Fruit fly (Drosophila melanogaster) whole organism, embryonic: Measurements from ENCODE around the gene Mms19.

ENCODE experiments used
- Asciz ChIP-seq: fragments of 200-800 bp; sonication (Bioruptor generic); optimal IDR thresholded peaks from 2 replicates; lab custom pipeline; 2017; ENCODE audit warnings: missing biosample characterization, mild to moderate bottlenecking, missing genetic modification characterization, missing genetic modification reagents
- Atf-2 ChIP-seq: fragments of 200-800 bp; sonication (Bioruptor generic); optimal IDR thresholded peaks from 2 replicates; lab custom pipeline; 2016; ENCODE audit warnings: missing biosample characterization, missing genetic modification characterization
- C15 ChIP-seq: fragments of 200-800 bp; sonication (Bioruptor generic); IDR thresholded peaks from 3 replicates; pipeline ENCODE4 v1.3.6; 2022; ENCODE audit warnings: missing biosample characterization, missing genetic modification characterization
- CG10321 ChIP-seq: fragments of 200-800 bp; sonication (Bioruptor generic); IDR thresholded peaks from 2 replicates; pipeline ENCODE4 v1.3.6; 2022; ENCODE audit warnings: missing biosample characterization, missing genetic modification characterization
- CG10543 ChIP-seq: fragments of 200-800 bp; sonication (Bioruptor generic); optimal IDR thresholded peaks from 3 replicates; lab custom pipeline; 2017; ENCODE audit warnings: missing biosample characterization, mild to moderate bottlenecking, missing genetic modification characterization, moderate library complexity
- CG12155 ChIP-seq: fragments of 200-800 bp; sonication (Bioruptor generic); optimal IDR thresholded peaks from 3 replicates; lab custom pipeline; 2016; ENCODE audit warnings: missing biosample characterization, missing genetic modification characterization
- CG13123 ChIP-seq: fragments of 200-800 bp; sonication (Bioruptor generic); optimal IDR thresholded peaks from 2 replicates; lab custom pipeline; 2016; ENCODE audit warnings: missing biosample characterization, missing genetic modification characterization
- CG14860 ChIP-seq: fragments of 200-800 bp; sonication (Bioruptor generic); IDR thresholded peaks from 3 replicates; pipeline ENCODE4 v1.3.6; 2022; ENCODE audit warnings: missing biosample characterization, missing genetic modification characterization; ENCODE audit not compliant: partially characterized antibody
- CG15073 ChIP-seq: fragments of 200-800 bp; sonication (Bioruptor generic); optimal IDR thresholded peaks from 2 replicates; lab custom pipeline; 2016; ENCODE audit warnings: missing biosample characterization, missing genetic modification characterization
- CG16813 ChIP-seq: fragments of 200-800 bp; sonication (Bioruptor generic); IDR thresholded peaks from 3 replicates; pipeline ENCODE4 v1.3.6; 2022; ENCODE audit warnings: missing biosample characterization, missing genetic modification characterization; ENCODE audit not compliant: partially characterized antibody
- CG16815 ChIP-seq: fragments of 200-800 bp; sonication (Bioruptor generic); optimal IDR thresholded peaks from 3 replicates; lab custom pipeline; 2017; ENCODE audit warnings: missing biosample characterization, mild to moderate bottlenecking, missing genetic modification characterization
- CG17359 ChIP-seq: fragments of 200-800 bp; sonication (Bioruptor generic); optimal IDR thresholded peaks from 3 replicates; lab custom pipeline; 2018; ENCODE audit warnings: missing biosample characterization, mild to moderate bottlenecking, missing genetic modification characterization, moderate library complexity
- CG18619 ChIP-seq: fragments of 200-800 bp; sonication (Bioruptor generic); optimal IDR thresholded peaks from 3 replicates; lab custom pipeline; 2017; ENCODE audit warnings: missing biosample characterization, mild to moderate bottlenecking, missing genetic modification characterization
- CG31224 ChIP-seq: fragments of 200-800 bp; sonication (Bioruptor generic); IDR thresholded peaks from 2 replicates; pipeline ENCODE4 v1.3.6; 2022; ENCODE audit warnings: missing biosample characterization, missing genetic modification characterization
- CG31365 ChIP-seq: fragments of 200-800 bp; sonication (Bioruptor generic); optimal IDR thresholded peaks from 2 replicates; lab custom pipeline; 2018; ENCODE audit warnings: missing biosample characterization, mild to moderate bottlenecking, missing genetic modification characterization
- CG31388 ChIP-seq: fragments of 200-800 bp; sonication (Bioruptor generic); optimal IDR thresholded peaks from 2 replicates; lab custom pipeline; 2016; ENCODE audit warnings: missing biosample characterization, missing genetic modification characterization
- CG32532 ChIP-seq: fragments of 200-800 bp; sonication (Bioruptor generic); IDR thresholded peaks from 2 replicates; pipeline ENCODE4 v1.3.6; 2022; ENCODE audit warnings: missing biosample characterization, missing genetic modification characterization
- CG34422 ChIP-seq: fragments of 200-800 bp; sonication (Bioruptor generic); IDR thresholded peaks from 3 replicates; pipeline ENCODE4 v1.3.6; 2022; ENCODE audit warnings: missing biosample characterization, missing genetic modification characterization
- CG3995 ChIP-seq: fragments of 200-800 bp; sonication (Bioruptor generic); optimal IDR thresholded peaks from 3 replicates; lab custom pipeline; 2016; ENCODE audit warnings: missing biosample characterization, missing genetic modification characterization
- CG8359 ChIP-seq: fragments of 200-800 bp; sonication (Bioruptor generic); optimal IDR thresholded peaks from 2 replicates; lab custom pipeline; 2017; ENCODE audit warnings: missing biosample characterization, mild to moderate bottlenecking, missing genetic modification characterization, borderline replicate concordance
- CG9797 ChIP-seq: fragments of 200-800 bp; sonication (Bioruptor generic); optimal IDR thresholded peaks from 3 replicates; lab custom pipeline; 2018; ENCODE audit warnings: missing biosample characterization, mild to moderate bottlenecking, missing genetic modification characterization
- CoRest ChIP-seq: fragments of 200-800 bp; sonication (Bioruptor generic); optimal IDR thresholded peaks from 3 replicates; lab custom pipeline; 2018; ENCODE audit warnings: missing biosample characterization, mild to moderate bottlenecking, missing genetic modification characterization, moderate library complexity
- Doc2 ChIP-seq: fragments of 200-800 bp; sonication (Bioruptor generic); IDR thresholded peaks from 2 replicates; pipeline ENCODE4 v1.3.6; 2022; ENCODE audit warnings: missing biosample characterization, missing genetic modification characterization
- Fer3 ChIP-seq: fragments of 200-800 bp; sonication (Bioruptor generic); optimal IDR thresholded peaks from 2 replicates; lab custom pipeline; 2018; ENCODE audit warnings: missing biosample characterization, mild to moderate bottlenecking, missing genetic modification characterization, moderate library complexity
- HHEX ChIP-seq: fragments of 200-800 bp; sonication (Bioruptor generic); optimal IDR thresholded peaks from 3 replicates; lab custom pipeline; 2017; ENCODE audit warnings: missing biosample characterization, mild to moderate bottlenecking, missing genetic modification characterization, missing genetic modification reagents
- Hr3 ChIP-seq: fragments of 200-800 bp; sonication (Bioruptor generic); optimal IDR thresholded peaks from 3 replicates; lab custom pipeline; 2016; ENCODE audit warnings: missing biosample characterization, missing genetic modification characterization
- Hr39 ChIP-seq: fragments of >200 bp; optimal IDR thresholded peaks from 2 replicates; lab custom pipeline; 2017
- Mes4 ChIP-seq: fragments of 200-800 bp; sonication (Bioruptor generic); optimal IDR thresholded peaks from 2 replicates; lab custom pipeline; 2016; ENCODE audit warnings: missing biosample characterization, missing genetic modification characterization
- Sox100B ChIP-seq: fragments of 200-800 bp; sonication (Bioruptor generic); optimal IDR thresholded peaks from 3 replicates; lab custom pipeline; 2018; ENCODE audit warnings: missing biosample characterization, mild to moderate bottlenecking, missing genetic modification characterization
- Tbp ChIP-seq: fragments of >200 bp; optimal IDR thresholded peaks from 2 replicates; lab custom pipeline; 2018; ENCODE audit warnings: missing biosample characterization, missing genetic modification characterization
- bbx ChIP-seq: fragments of 200-800 bp; sonication (Bioruptor generic); IDR thresholded peaks from 2 replicates; pipeline ENCODE4 v1.3.6; 2022; ENCODE audit warnings: missing biosample characterization, missing genetic modification characterization; ENCODE audit not compliant: partially characterized antibody
- bowl ChIP-seq: fragments of 200-800 bp; sonication (Bioruptor generic); IDR thresholded peaks from 2 replicates; pipeline ENCODE4 v1.3.6; 2022; ENCODE audit warnings: missing biosample characterization, missing genetic modification characterization
- br ChIP-seq: fragments of >200 bp; optimal IDR thresholded peaks from 2 replicates; lab custom pipeline; 2017
- bsh ChIP-seq, 2 experiments: fragments of 200-800 bp; sonication (Bioruptor generic); optimal IDR thresholded peaks; 2 replicates each; lab custom pipeline; 2017 to 2018; ENCODE audit warnings: mild to moderate bottlenecking in 2 of 2, missing biosample characterization in 2 of 2, missing genetic modification characterization in 2 of 2, moderate library complexity in 1 of 2
- gcm ChIP-seq: fragments of 200-800 bp; sonication (Bioruptor generic); optimal IDR thresholded peaks from 2 replicates; lab custom pipeline; 2019; ENCODE audit warnings: missing biosample characterization, mild to moderate bottlenecking, missing genetic modification characterization, moderate library complexity
- ham ChIP-seq: fragments of 200-800 bp; sonication (Bioruptor generic); IDR thresholded peaks from 2 replicates; pipeline ENCODE4 v1.3.6; 2022; ENCODE audit warnings: missing biosample characterization, missing genetic modification characterization
- her ChIP-seq: fragments of 200-800 bp; sonication (Bioruptor generic); optimal IDR thresholded peaks from 2 replicates; lab custom pipeline; 2016; ENCODE audit warnings: missing biosample characterization, missing genetic modification characterization
- kah ChIP-seq: fragments of 200-800 bp; sonication (Bioruptor generic); optimal IDR thresholded peaks from 2 replicates; lab custom pipeline; 2018; ENCODE audit warnings: missing biosample characterization, mild to moderate bottlenecking, missing genetic modification characterization
- lab ChIP-seq: fragments of 200-800 bp; sonication (Bioruptor generic); optimal IDR thresholded peaks from 3 replicates; lab custom pipeline; 2017; ENCODE audit warnings: missing biosample characterization, missing genetic modification characterization, mild to moderate bottlenecking, moderate library complexity, missing genetic modification reagents
- lmd ChIP-seq: fragments of 200-800 bp; sonication (Bioruptor generic); IDR thresholded peaks from 2 replicates; pipeline ENCODE4 v1.3.6; 2022; ENCODE audit warnings: missing biosample characterization, missing genetic modification characterization
- mirr ChIP-seq: fragments of 200-800 bp; sonication (Bioruptor generic); optimal IDR thresholded peaks from 3 replicates; lab custom pipeline; 2018; ENCODE audit warnings: missing biosample characterization, mild to moderate bottlenecking, missing genetic modification characterization
- oc ChIP-seq: fragments of 200-800 bp; sonication (Bioruptor generic); optimal IDR thresholded peaks from 2 replicates; lab custom pipeline; 2018; ENCODE audit warnings: missing biosample characterization, mild to moderate bottlenecking, missing genetic modification characterization, moderate library complexity
- peb ChIP-seq: fragments of 200-800 bp; sonication (Bioruptor generic); IDR thresholded peaks from 2 replicates; pipeline ENCODE4 v1.3.6; 2022; ENCODE audit warnings: missing biosample characterization, missing genetic modification characterization
- prd ChIP-seq, 3 experiments: fragments of >200 bp in 2 of 3; fragments of 200-800 bp in 1 of 3; sonication (Bioruptor generic) in 1 of 3; optimal IDR thresholded peaks in 2 of 3; IDR thresholded peaks in 1 of 3; 2 replicates in 2 of 3; 3 replicates in 1 of 3; pipeline versions ENCODE4 v1.3.6 to Lab custom; 2017 to 2022; ENCODE audit warnings: missing biosample characterization in 1 of 3, missing genetic modification characterization in 1 of 3
- shn ChIP-seq: fragments of 200-800 bp; sonication (Bioruptor generic); optimal IDR thresholded peaks from 3 replicates; lab custom pipeline; 2016; ENCODE audit warnings: missing biosample characterization, missing genetic modification characterization
- so ChIP-seq: fragments of 200-800 bp; sonication (Bioruptor generic); IDR thresholded peaks from 3 replicates; pipeline ENCODE4 v1.3.6; 2022; ENCODE audit warnings: missing biosample characterization, missing genetic modification characterization
- twi ChIP-seq: fragments of 200-800 bp; optimal IDR thresholded peaks from 2 replicates; lab custom pipeline; 2019; ENCODE audit warnings: missing biosample characterization, mild to moderate bottlenecking, missing genetic modification characterization, moderate library complexity
- zfh1 ChIP-seq: fragments of 200-800 bp; sonication (Bioruptor generic); IDR thresholded peaks from 3 replicates; pipeline ENCODE4 v1.3.6; 2022; ENCODE audit warnings: missing biosample characterization, missing genetic modification characterization
- zfh2 ChIP-seq: fragments of 200-800 bp; sonication (Bioruptor generic); optimal IDR thresholded peaks from 2 replicates; lab custom pipeline; 2016; ENCODE audit warnings: missing biosample characterization, missing genetic modification characterization

Mms19 gene

dm6 chr3R:5211901-5212758 is 20.2 kb upstream of the Mms19 start (continued):
- TF ChIP-seq CG12155, result peak; percentile 59
- peak; percentile 90 for TF ChIP-seq CG16815
- peak; percentile 10 for TF ChIP-seq lab (GFP tag; lab: Kevin White, UChicago)
- peak; percentile 11 for TF ChIP-seq oc (tag; lab: Kevin White, UChicago)
- 0 out of 3 replicates have a peak, but pooled peaks have one; percentile 45 for TF ChIP-seq so (GFP tag; lab: Robert Waterston, UW)
- TF ChIP-seq CG31365 (tag; lab: Kevin White, UChicago), result no peak
- peak; percentile 51; the same call in 1 of the 2 replicates for TF ChIP-seq peb (GFP tag; lab: Robert Waterston, UW)
- no peak for TF ChIP-seq Doc2
- no peak for TF ChIP-seq CG3995 (GFP tag; lab: Kevin White, UChicago)
- 0 out of 3 replicates have a peak, but pooled peaks have one; percentile 6 for TF ChIP-seq C15 (GFP tag; lab: Robert Waterston, UW)
- TF ChIP-seq bsh (GFP tag; optimal IDR thresholded peaks at IDR 0.05; lab: Kevin White, UChicago), result peak in 1 of 2 experiments; percentile 79
- TF ChIP-seq Atf-2, result peak; percentile 85
- TF ChIP-seq zfh1 (GFP tag; lab: Robert Waterston, UW), result peak; percentile 92
- no peak for TF ChIP-seq CG31224
- TF ChIP-seq CG32532 (GFP tag; lab: Robert Waterston, UW), result no peak
- TF ChIP-seq CG14860 (GFP tag; lab: Robert Waterston, UW), result no peak
- no peak for TF ChIP-seq Tbp (GFP tag; lab: Kevin White, UChicago)
- peak; percentile 74 for TF ChIP-seq CG8359 (GFP tag; lab: Kevin White, UChicago)
- no peak for TF ChIP-seq CG10321 (GFP tag; lab: Robert Waterston, UW)
- no peak for TF ChIP-seq Hr39 (lab: Kevin White, UChicago)
- TF ChIP-seq Mes4 (GFP tag; lab: Kevin White, UChicago), result peak; percentile 72
- peak; percentile 26 for TF ChIP-seq CG31388 (GFP tag; lab: Kevin White, UChicago)
- TF ChIP-seq bbx (GFP tag; lab: Robert Waterston, UW), result no peak
- no peak for TF ChIP-seq br (lab: Kevin White, UChicago)
- TF ChIP-seq CG10543 (GFP tag; lab: Kevin White, UChicago), result peak; percentile 6
- no peak for TF ChIP-seq CG9797
- peak; percentile 82 for TF ChIP-seq CoRest (tag; lab: Kevin White, UChicago)
- TF ChIP-seq Sox100B, result peak; percentile 56
- TF ChIP-seq her (GFP tag; lab: Kevin White, UChicago), result peak; percentile 66
- peak; percentile 38 for TF ChIP-seq CG18619 (GFP tag; lab: Kevin White, UChicago)
- TF ChIP-seq lmd (GFP tag; lab: Robert Waterston, UW), result peak; percentile 40; the same call in 1 of the 2 replicates
- peak; percentile 54 for TF ChIP-seq CG13123 (GFP tag; lab: Kevin White, UChicago)
- peak; percentile 84 for TF ChIP-seq twi (tag; lab: Kevin White, UChicago)
- TF ChIP-seq shn (GFP tag; lab: Kevin White, UChicago), result peak; percentile 83
- TF ChIP-seq CG17359, result peak; percentile 52
- TF ChIP-seq bowl, result no peak
- TF ChIP-seq prd (optimal IDR thresholded peaks at IDR 0.05; lab: Kevin White, UChicago), result no peak
- peak; percentile 93 for TF ChIP-seq prd (GFP tag; IDR thresholded peaks at IDR 0.05; lab: Robert Waterston, UW)
- no peak for TF ChIP-seq Fer3
- no peak for TF ChIP-seq mirr (GFP tag; lab: Kevin White, UChicago)
- TF ChIP-seq CG15073 (GFP tag; lab: Kevin White, UChicago), result peak; percentile 6
- TF ChIP-seq zfh2 (GFP tag; lab: Kevin White, UChicago), result no peak
- TF ChIP-seq Hr3 (GFP tag; lab: Kevin White, UChicago), result peak; percentile 74
- peak; percentile 35; the same call in 1 of the 3 replicates for TF ChIP-seq CG34422 (GFP tag; lab: Robert Waterston, UW)
- no peak for TF ChIP-seq CG16813 (GFP tag; lab: Robert Waterston, UW)
- TF ChIP-seq HHEX, result peak; percentile 24
- TF ChIP-seq gcm (GFP tag; lab: Kevin White, UChicago), result peak; percentile 85
- TF ChIP-seq ham, result no peak
- peak; percentile 8 for TF ChIP-seq Asciz (GFP tag; lab: Kevin White, UChicago)
- TF ChIP-seq kah (GFP tag; lab: Kevin White, UChicago), result peak; percentile 2
